Worm (Caenorhabditis elegans): ENCODE results near the gene str-96.

ce11 chrV:15287856-15288255 lies 5.9 kb downstream of the str-96 start, which contains the start of gene cyp-34A1:
- TF ChIP-seq egl-27 (tag; optimal IDR thresholded peaks at IDR 0.05) (no peak), unc-39 (tag; optimal IDR thresholded peaks at IDR 0.05) (no peak), lin-39 (tag; optimal IDR thresholded peaks at IDR 0.05) (no peak), cey-2 (tag; optimal IDR thresholded peaks at IDR 0.05; ENCODE audit: borderline replicate concordance, insufficient read depth) (no peak), ceh-20 (GFP tag; IDR thresholded peaks at IDR 0.05) (no peak), hlh-30 (tag; optimal IDR thresholded peaks at IDR 0.05; ENCODE audit: insufficient read depth) (no peak), F49E8.2 (tag; optimal IDR thresholded peaks at IDR 0.05; ENCODE audit: borderline replicate concordance) (no peak), dmd-9 (GFP tag; IDR thresholded peaks at IDR 0.05) (no peak)

All from whole organism, L4 larva.